Fruit fly (Drosophila melanogaster) Kc167 (cell line): ENCODE data around the gene CG7248.

ENCODE experiments used
- Myc ChIP-seq: fragments of >200 bp; optimal IDR thresholded peaks from 2 replicates; lab custom pipeline; 2017; ENCODE audit warnings: missing external identifiers
- psq ChIP-seq: fragments of >200 bp; optimal IDR thresholded peaks from 2 replicates; lab custom pipeline; 2017; ENCODE audit warnings: missing external identifiers

- TF ChIP-seq Myc (lab: Kevin White, UChicago) (no peak), psq (lab: Kevin White, UChicago) (no peak)
Observed at dm6 chr3L:11990436-11990835, 36.6 kb downstream of the CG7248 start, which contains the start of gene CG6931.
